Worm (Caenorhabditis elegans): ENCODE measurements around the gene F54D5.17.
A peak's percentile ranks its signal among the peaks of the same experiment; 100 is the strongest.

The F54D5.17 gene

ce11 chrII:11595368-11595996, 39.0 kb downstream of the F54D5.17 start, which contains the start of gene gfat-1:
TSS of gene gfat-1 (minus strand) at chrII:11595418.
- TF ChIP-seq elt-1 (tag; optimal IDR thresholded peaks at IDR 0.05; ENCODE audit: borderline replicate concordance, insufficient read depth) (peak; percentile 26), unc-120 (tag; optimal IDR thresholded peaks at IDR 0.05; ENCODE audit: poor library complexity, severe bottlenecking) (peak; percentile 78), ces-1 (GFP tag; optimal IDR thresholded peaks at IDR 0.05) (no peak)

ce11 chrII:11596157-11596740, 39.8 kb downstream of the F54D5.17 start:
- no peak for TF ChIP-seq unc-39 (tag; optimal IDR thresholded peaks at IDR 0.05)
- TF ChIP-seq lsy-2 (tag; optimal IDR thresholded peaks at IDR 0.05), result no peak
- TF ChIP-seq tbx-8 (GFP tag; optimal IDR thresholded peaks at IDR 0.05), result no peak
- TF ChIP-seq ceh-83 (GFP tag; optimal IDR thresholded peaks at IDR 0.05), result no peak
- TF ChIP-seq ham-2 (GFP tag; optimal IDR thresholded peaks at IDR 0.05), result no peak
- no peak for TF ChIP-seq nhr-2 (tag; optimal IDR thresholded peaks at IDR 0.05)
- no peak for TF ChIP-seq elt-3 (tag; optimal IDR thresholded peaks at IDR 0.05)
- no peak for TF ChIP-seq ceh-39 (tag; optimal IDR thresholded peaks at IDR 0.05)
- no peak for TF ChIP-seq ceh-43 (GFP tag; optimal IDR thresholded peaks at IDR 0.05)

- peak; percentile 27 for TF ChIP-seq lsy-2 (tag; optimal IDR thresholded peaks at IDR 0.05)
- TF ChIP-seq sptf-1 (tag; optimal IDR thresholded peaks at IDR 0.05), result no peak
Observed at ce11 chrII:11599751-11600150, 43.3 kb downstream of the F54D5.17 start, which contains the start of gene npp-5. TSS of gene npp-5 (minus strand) at chrII:11599809.

ce11 chrII:11600711-11601110, 44.3 kb downstream of the F54D5.17 start, which contains the start of gene F07A11.4:
TSS of gene F07A11.4 (plus strand) at chrII:11601011.
- TF ChIP-seq sptf-1 (tag; optimal IDR thresholded peaks at IDR 0.05), result no peak
- TF ChIP-seq unc-120 (tag; optimal IDR thresholded peaks at IDR 0.05; ENCODE audit: poor library complexity, severe bottlenecking), result peak; percentile 12
- no peak for TF ChIP-seq ham-2 (GFP tag; optimal IDR thresholded peaks at IDR 0.05)
- no peak for TF ChIP-seq mab-5 (tag; optimal IDR thresholded peaks at IDR 0.05)
- no peak for TF ChIP-seq nhr-237 (tag; optimal IDR thresholded peaks at IDR 0.05)
- no peak for TF ChIP-seq blmp-1 (tag; optimal IDR thresholded peaks at IDR 0.05)
- no peak for TF ChIP-seq flh-1 (GFP tag; optimal IDR thresholded peaks at IDR 0.05)
- no peak for TF ChIP-seq elt-3 (tag; optimal IDR thresholded peaks at IDR 0.05)

- peak; percentile 37 for TF ChIP-seq unc-120 (tag; optimal IDR thresholded peaks at IDR 0.05; ENCODE audit: poor library complexity, severe bottlenecking)
- TF ChIP-seq lin-13 (tag; optimal IDR thresholded peaks at IDR 0.05), result no peak
- no peak for TF ChIP-seq ztf-11 (tag; optimal IDR thresholded peaks at IDR 0.05)
- no peak for TF ChIP-seq hlh-1 (tag; optimal IDR thresholded peaks at IDR 0.05)
- no peak for TF ChIP-seq cnd-1 (tag; optimal IDR thresholded peaks at IDR 0.05)
- TF ChIP-seq unc-62 (GFP tag; optimal IDR thresholded peaks at IDR 0.05), result peak; percentile 4
Observed at ce11 chrII:11602387-11602960, 46.0 kb downstream of the F54D5.17 start.

ce11 chrII:11604613-11605012, 48.2 kb downstream of the F54D5.17 start:
- TF ChIP-seq lsy-2 (tag; optimal IDR thresholded peaks at IDR 0.05) (no peak), bed-3 (GFP tag; optimal IDR thresholded peaks at IDR 0.05) (no peak), ces-1 (GFP tag; optimal IDR thresholded peaks at IDR 0.05) (no peak), drap-1 (GFP tag; optimal IDR thresholded peaks at IDR 0.05) (no peak), tbx-8 (GFP tag; optimal IDR thresholded peaks at IDR 0.05) (no peak), lin-32 (GFP tag; optimal IDR thresholded peaks at IDR 0.05) (no peak)
